Worm (Caenorhabditis elegans) whole organism, L1 larva: Measurements from ENCODE around the gene F40G9.12.

Experiments used
- C04F5.9 ChIP-seq: sonication (generic microtip); optimal IDR thresholded peaks from 2 replicates; lab custom pipeline; 2016; ENCODE audit warnings: missing genetic modification characterization, missing compliant biosample characterization
- C34B4.2 ChIP-seq: sonication (generic microtip); optimal IDR thresholded peaks from 2 replicates; lab custom pipeline; 2017; ENCODE audit warnings: mild to moderate bottlenecking, missing genetic modification characterization, missing compliant biosample characterization
- aly-2 ChIP-seq: fragments of 150-350 bp; optimal IDR thresholded peaks from 2 replicates; lab custom pipeline; 2014; ENCODE audit warnings: missing biosample characterization, missing genetic modification characterization
- ceh-82 ChIP-seq, 3 experiments: fragments of 150-350 bp in 1 of 3; sonication (generic microtip) in 2 of 3; optimal IDR thresholded peaks; 2 replicates each; lab custom pipeline; 2014 to 2017; ENCODE audit warnings: missing biosample characterization in 3 of 3, missing genetic modification characterization in 3 of 3
- ceh-88 ChIP-seq: fragments of 200-800 bp; sonication (Bioruptor generic); IDR thresholded peaks from 2 replicates; pipeline ENCODE4 v1.3.6; 2022; ENCODE audit warnings: missing genetic modification characterization, missing compliant biosample characterization
- ces-1 ChIP-seq: fragments of 150-350 bp; optimal IDR thresholded peaks from 2 replicates; lab custom pipeline; 2014; ENCODE audit warnings: missing biosample characterization, missing genetic modification reagents, missing genetic modification characterization
- efl-1 ChIP-seq, 4 experiments: fragments of 150-350 bp; optimal IDR thresholded peaks in 3 of 4; peaks in 1 of 4; 1 replicate in 1 of 4; 2 replicates in 3 of 4; lab custom pipeline; 2014; ENCODE audit warnings: missing biosample characterization in 2 of 4, missing genetic modification characterization in 2 of 4, missing genetic modification reagents in 2 of 4
- efl-3 ChIP-seq: fragments of 200-800 bp; sonication (Bioruptor generic); optimal IDR thresholded peaks from 2 replicates; lab custom pipeline; 2018; ENCODE audit warnings: mild to moderate bottlenecking, missing genetic modification characterization, missing compliant biosample characterization
- egl-27 ChIP-seq, 2 experiments: fragments of 150-350 bp in 1 of 2; sonication (generic microtip); optimal IDR thresholded peaks; 3 replicates each; lab custom pipeline; 2017 to 2018; ENCODE audit warnings: missing biosample characterization in 2 of 2, missing genetic modification characterization in 2 of 2, missing genetic modification reagents in 2 of 2
- elt-2 ChIP-seq: sonication (generic microtip); optimal IDR thresholded peaks from 2 replicates; lab custom pipeline; 2016; ENCODE audit warnings: missing genetic modification characterization, mild to moderate bottlenecking, inconsistent platforms, missing compliant biosample characterization, missing genetic modification reagents
- elt-3 ChIP-seq, 6 experiments: fragments of 150-350 bp in 1 of 6; sonication (generic microtip); optimal IDR thresholded peaks; 2 replicates each; lab custom pipeline; 2017 to 2018; ENCODE audit warnings: missing biosample characterization in 6 of 6, missing genetic modification characterization in 6 of 6, inconsistent platforms in 1 of 6
- fkh-10 ChIP-seq: sonication (generic microtip); optimal IDR thresholded peaks from 2 replicates; lab custom pipeline; 2017; ENCODE audit warnings: missing biosample characterization, missing genetic modification reagents, missing genetic modification characterization
- fkh-4 ChIP-seq: sonication (generic microtip); optimal IDR thresholded peaks from 2 replicates; lab custom pipeline; 2016; ENCODE audit warnings: missing compliant biosample characterization, missing genetic modification characterization, borderline replicate concordance
- fkh-8 ChIP-seq: sonication (generic microtip); optimal IDR thresholded peaks from 2 replicates; lab custom pipeline; 2016; ENCODE audit warnings: mild to moderate bottlenecking, missing genetic modification characterization, missing compliant biosample characterization
- hlh-17 ChIP-seq: fragments of 200-800 bp; sonication (Bioruptor generic); optimal IDR thresholded peaks from 2 replicates; lab custom pipeline; 2018; ENCODE audit warnings: missing genetic modification characterization, mild to moderate bottlenecking, missing compliant biosample characterization, moderate library complexity, borderline replicate concordance
- hpl-2 ChIP-seq: fragments of 150-350 bp; optimal IDR thresholded peaks from 2 replicates; lab custom pipeline; 2014; ENCODE audit warnings: missing biosample characterization, missing genetic modification reagents, missing genetic modification characterization
- irx-1 ChIP-seq: sonication (generic microtip); optimal IDR thresholded peaks from 2 replicates; lab custom pipeline; 2016; ENCODE audit warnings: missing genetic modification characterization, missing compliant biosample characterization
- jun-1 ChIP-seq: fragments of 150-350 bp; optimal IDR thresholded peaks from 2 replicates; lab custom pipeline; 2014; ENCODE audit warnings: missing biosample characterization, missing genetic modification reagents, missing genetic modification characterization
- lin-14 ChIP-seq: fragments of 200-800 bp; sonication (Bioruptor generic); optimal IDR thresholded peaks from 2 replicates; lab custom pipeline; 2018; ENCODE audit warnings: mild to moderate bottlenecking, missing genetic modification characterization, moderate library complexity, missing compliant biosample characterization
- lin-35 ChIP-seq, 2 experiments: fragments of 150-350 bp; optimal IDR thresholded peaks; 2 replicates each; lab custom pipeline; 2014; ENCODE audit warnings: missing biosample characterization in 2 of 2, missing genetic modification characterization in 2 of 2, missing genetic modification reagents in 2 of 2
- mab-9 ChIP-seq: fragments of 200-800 bp; sonication (Bioruptor generic); IDR thresholded peaks from 2 replicates; pipeline ENCODE4 v1.3.6; 2022; ENCODE audit warnings: missing genetic modification reagents, missing genetic modification characterization, missing compliant biosample characterization
- mef-2 ChIP-seq: fragments of 150-350 bp; optimal IDR thresholded peaks from 2 replicates; lab custom pipeline; 2014; ENCODE audit warnings: missing biosample characterization, missing genetic modification characterization
- nhr-20 ChIP-seq: sonication (generic microtip); optimal IDR thresholded peaks from 2 replicates; lab custom pipeline; 2016; ENCODE audit warnings: mild to moderate bottlenecking, missing genetic modification characterization, missing compliant biosample characterization
- nhr-47 ChIP-seq: sonication (generic microtip); optimal IDR thresholded peaks from 2 replicates; lab custom pipeline; 2016; ENCODE audit warnings: mild to moderate bottlenecking, missing genetic modification characterization, moderate library complexity, missing compliant biosample characterization
- nhr-84 ChIP-seq: sonication (generic microtip); optimal IDR thresholded peaks from 2 replicates; lab custom pipeline; 2017; ENCODE audit warnings: missing biosample characterization, missing genetic modification characterization
- pag-3 ChIP-seq: sonication (generic microtip); optimal IDR thresholded peaks from 2 replicates; lab custom pipeline; 2017; ENCODE audit warnings: missing genetic modification characterization, mild to moderate bottlenecking, missing compliant biosample characterization, antibody characterized with exemption, borderline replicate concordance; ENCODE audit not compliant: insufficient read depth
- pax-3 ChIP-seq: fragments of 200-800 bp; sonication (Bioruptor generic); optimal IDR thresholded peaks from 2 replicates; lab custom pipeline; 2018; ENCODE audit warnings: mild to moderate bottlenecking, missing genetic modification characterization, moderate library complexity, missing compliant biosample characterization
- skn-1 ChIP-seq: fragments of 150-350 bp; optimal IDR thresholded peaks from 2 replicates; lab custom pipeline; 2014; ENCODE audit warnings: missing biosample characterization, missing genetic modification characterization
- snu-23 ChIP-seq: sonication (generic microtip); optimal IDR thresholded peaks from 2 replicates; lab custom pipeline; 2016; ENCODE audit warnings: missing genetic modification characterization, missing compliant biosample characterization
- sptf-1 ChIP-seq: fragments of 150-350 bp; optimal IDR thresholded peaks from 2 replicates; lab custom pipeline; 2014; ENCODE audit warnings: missing biosample characterization, missing genetic modification characterization
- swsn-7 ChIP-seq: sonication (generic microtip); optimal IDR thresholded peaks from 2 replicates; lab custom pipeline; 2016; ENCODE audit warnings: missing genetic modification characterization, missing compliant biosample characterization
- tbx-2 ChIP-seq: sonication (generic microtip); optimal IDR thresholded peaks from 2 replicates; lab custom pipeline; 2016; ENCODE audit warnings: missing genetic modification characterization, missing compliant biosample characterization
- vab-15 ChIP-seq: sonication (generic microtip); optimal IDR thresholded peaks from 2 replicates; lab custom pipeline; 2017; ENCODE audit warnings: missing genotype, mild to moderate bottlenecking, missing genetic modification characterization, missing compliant biosample characterization

Gene F40G9.12

DNA sequence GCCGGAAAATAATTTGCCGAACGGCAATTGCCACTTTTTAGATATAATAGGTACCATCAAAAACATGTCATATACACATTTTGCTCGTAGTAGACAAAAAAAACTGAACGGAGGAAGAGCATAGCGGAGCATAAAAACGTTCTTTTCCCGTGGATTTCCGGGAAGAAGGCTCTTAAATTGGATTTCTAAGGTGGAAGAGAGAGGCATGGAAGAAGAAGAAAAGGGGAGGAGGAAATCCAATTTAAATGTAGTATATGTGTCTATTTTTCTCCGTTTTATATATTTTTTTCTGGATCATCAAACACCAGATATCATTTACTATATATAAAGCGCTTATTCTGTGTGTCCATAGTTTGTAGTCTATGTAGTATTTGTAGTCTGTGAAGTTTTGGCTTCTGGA is 39.7 kb downstream of the F40G9.12 start:
- no peak for TF ChIP-seq pag-3 (tag; lab: Kevin White, UChicago)
- TF ChIP-seq mef-2: no peak
- TF ChIP-seq fkh-8 (tag; lab: Kevin White, UChicago): no peak
- TF ChIP-seq fkh-10: peak; percentile 46
- no peak for TF ChIP-seq nhr-84 (tag; lab: Kevin White, UChicago)
- TF ChIP-seq pax-3: no peak
- TF ChIP-seq nhr-47 (tag; lab: Kevin White, UChicago): no peak
- no peak for TF ChIP-seq sptf-1
- peak; percentile 31 for TF ChIP-seq lin-14 (GFP tag; lab: Kevin White, UChicago)
- TF ChIP-seq ces-1 (GFP tag; lab: Kevin White, UChicago): no peak
- no peak for TF ChIP-seq elt-3 (tag; optimal IDR thresholded peaks at IDR 0.05; lab: Kevin White, UChicago)
- TF ChIP-seq efl-3 (GFP tag; lab: Kevin White, UChicago): no peak
- TF ChIP-seq, all 84 proteins: peak for 2

DNA sequence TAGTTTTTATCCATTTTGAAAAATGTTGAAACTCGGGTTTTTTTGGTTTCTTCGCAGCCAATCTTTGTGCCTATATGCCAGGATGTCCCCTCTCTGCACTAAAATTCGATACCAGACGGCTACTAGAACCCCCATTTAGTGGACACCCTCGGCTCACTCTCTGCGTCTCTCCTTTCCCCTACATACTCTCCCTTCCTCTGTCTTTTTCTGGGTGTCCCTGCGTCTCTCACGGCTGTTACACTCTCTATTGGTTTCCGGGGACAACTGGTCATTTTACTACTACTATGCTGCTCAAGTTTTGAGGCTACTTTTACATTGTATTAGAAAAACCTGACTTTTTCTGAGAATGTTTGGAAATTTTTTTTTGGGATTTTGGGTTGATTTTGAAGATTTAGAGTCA is 48.7 kb downstream of the F40G9.12 start:
- TF ChIP-seq ceh-88 (GFP tag; lab: Robert Waterston, UW) (no peak), pag-3 (tag; lab: Kevin White, UChicago) (no peak), egl-27 (tag; optimal IDR thresholded peaks at IDR 0.05; lab: Kevin White, UChicago) (no peak), vab-15 (tag; lab: Kevin White, UChicago) (no peak), ceh-82 (tag; optimal IDR thresholded peaks at IDR 0.05; lab: Kevin White, UChicago) (peak in 1 of 3 experiments; percentile 32), lin-35 (GFP tag; optimal IDR thresholded peaks at IDR 0.05; lab: Kevin White, UChicago) (no peak), fkh-4 (tag; lab: Kevin White, UChicago) (no peak), tbx-2 (no peak), fkh-10 (no peak), snu-23 (GFP tag; lab: Kevin White, UChicago) (peak; percentile 5), hpl-2 (GFP tag; lab: Kevin White, UChicago) (no peak), mab-9 (GFP tag; lab: Robert Waterston, UW) (no peak), aly-2 (tag; lab: Kevin White, UChicago) (no peak), nhr-20 (tag; lab: Kevin White, UChicago) (no peak), skn-1 (no peak), elt-2 (tag; lab: Kevin White, UChicago) (no peak), C04F5.9 (tag; lab: Kevin White, UChicago) (no peak), irx-1 (no peak), fkh-8 (tag; lab: Kevin White, UChicago) (peak; percentile 43), hlh-17 (GFP tag; lab: Kevin White, UChicago) (no peak), C34B4.2 (tag; lab: Kevin White, UChicago) (no peak), mef-2 (no peak), jun-1 (tag; lab: Kevin White, UChicago) (no peak), swsn-7 (tag; lab: Kevin White, UChicago) (no peak), efl-1 (optimal IDR thresholded peaks at IDR 0.05; lab: Kevin White, UChicago) (peak; percentile 15 to 26), efl-1 (GFP tag; optimal IDR thresholded peaks at IDR 0.05 in 1 of 2; lab: Kevin White, UChicago) (no peak), lin-14 (GFP tag; lab: Kevin White, UChicago) (no peak)
